Fruit fly (Drosophila melanogaster): ENCODE measurements around the gene mod.

Gene mod

dm6 chr3R:32068110-32068685, 16.3 kb downstream of the mod start, which contains the start of gene Map205:
Gene Map205, minus strand, starts transcription at chr3R:32068441.
- TF ChIP-seq ttk (optimal IDR thresholded peaks at IDR 0.05), result no peak
- no peak for TF ChIP-seq psq (optimal IDR thresholded peaks at IDR 0.05)
- TF ChIP-seq h (optimal IDR thresholded peaks at IDR 0.05), result peak; percentile 50
- TF ChIP-seq Myc (optimal IDR thresholded peaks at IDR 0.05), result no peak
- no peak for TF ChIP-seq Sin3A (optimal IDR thresholded peaks at IDR 0.05)
- TF ChIP-seq insv (optimal IDR thresholded peaks at IDR 0.05), result no peak
